Fruit fly (Drosophila melanogaster) Kc167 (cell line): ENCODE data around the gene CG4704.

Source experiments
- Sin3A ChIP-seq: fragments of >200 bp; optimal IDR thresholded peaks from 2 replicates; lab custom pipeline; 2018; ENCODE audit warnings: missing external identifiers
- h ChIP-seq: fragments of >200 bp; optimal IDR thresholded peaks from 3 replicates; lab custom pipeline; 2018; ENCODE audit warnings: missing external identifiers
- psq ChIP-seq: fragments of >200 bp; optimal IDR thresholded peaks from 2 replicates; lab custom pipeline; 2017; ENCODE audit warnings: missing external identifiers

DNA sequence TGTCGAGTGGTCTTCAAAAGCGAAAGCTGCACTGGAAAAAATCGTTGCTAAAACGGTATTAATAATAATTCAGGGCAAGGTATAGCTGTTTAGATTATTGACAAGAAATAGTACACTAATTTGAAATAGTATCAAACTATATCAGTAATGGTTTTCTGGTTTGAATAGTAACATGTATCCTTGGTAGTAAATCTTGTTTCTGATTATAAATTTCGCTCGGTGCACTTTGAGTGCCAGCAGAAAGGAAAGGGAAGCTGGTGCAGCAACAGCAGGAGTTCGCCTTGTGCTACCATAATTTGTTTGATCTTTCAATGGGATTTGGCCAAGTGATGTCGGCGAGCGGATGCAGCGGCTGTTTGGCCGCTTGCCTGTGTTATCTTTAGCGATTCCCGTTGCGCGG is 40.7 kb upstream of the CG4704 start:
- TF ChIP-seq Sin3A (lab: Kevin White, UChicago): no peak
- TF ChIP-seq psq: no peak
- TF ChIP-seq h: no peak
